Fruit fly (Drosophila melanogaster) whole organism, embryonic: ENCODE results near the gene CG4629.

Experiments
- CG10959 ChIP-seq: fragments of 200-800 bp; sonication (Bioruptor generic); IDR thresholded peaks from 2 replicates; pipeline ENCODE4 v1.3.6; 2022; ENCODE audit warnings: missing biosample characterization, missing genetic modification characterization
- CG12769 ChIP-seq: fragments of 200-800 bp; sonication (Bioruptor generic); optimal IDR thresholded peaks from 2 replicates; lab custom pipeline; 2019; ENCODE audit warnings: missing biosample characterization, mild to moderate bottlenecking, missing genetic modification characterization, moderate library complexity
- CG14441 ChIP-seq: fragments of 200-800 bp; sonication (Bioruptor generic); IDR thresholded peaks from 2 replicates; pipeline ENCODE4 v1.3.6; 2022; ENCODE audit warnings: missing biosample characterization, missing genetic modification characterization
- CG16815 ChIP-seq: fragments of 200-800 bp; sonication (Bioruptor generic); optimal IDR thresholded peaks from 3 replicates; lab custom pipeline; 2017; ENCODE audit warnings: missing biosample characterization, mild to moderate bottlenecking, missing genetic modification characterization
- CG17912 ChIP-seq: fragments of 200-800 bp; sonication (Bioruptor generic); optimal IDR thresholded peaks from 2 replicates; lab custom pipeline; 2018; ENCODE audit warnings: missing biosample characterization, mild to moderate bottlenecking, missing genetic modification characterization
- CG1792 ChIP-seq: fragments of 200-800 bp; sonication (Bioruptor generic); optimal IDR thresholded peaks from 2 replicates; lab custom pipeline; 2016; ENCODE audit warnings: missing biosample characterization, missing genetic modification characterization
- CG18764 ChIP-seq: fragments of 200-800 bp; sonication (Bioruptor generic); optimal IDR thresholded peaks from 3 replicates; lab custom pipeline; 2016; ENCODE audit warnings: missing biosample characterization, missing genetic modification characterization
- CG2116 ChIP-seq: fragments of 200-800 bp; sonication (Bioruptor generic); optimal IDR thresholded peaks from 3 replicates; lab custom pipeline; 2018; ENCODE audit warnings: missing biosample characterization, mild to moderate bottlenecking, missing genetic modification characterization
- CG2678 ChIP-seq: fragments of 200-800 bp; sonication (Bioruptor generic); optimal IDR thresholded peaks from 3 replicates; lab custom pipeline; 2019; ENCODE audit warnings: missing biosample characterization, mild to moderate bottlenecking, missing genetic modification characterization, moderate library complexity
- CG3065 ChIP-seq: fragments of 200-800 bp; sonication (Bioruptor generic); optimal IDR thresholded peaks from 2 replicates; lab custom pipeline; 2016; ENCODE audit warnings: missing biosample characterization, missing genetic modification characterization
- CG31224 ChIP-seq: fragments of 200-800 bp; sonication (Bioruptor generic); IDR thresholded peaks from 2 replicates; pipeline ENCODE4 v1.3.6; 2022; ENCODE audit warnings: missing biosample characterization, missing genetic modification characterization
- CG3407 ChIP-seq: fragments of 200-800 bp; sonication (Bioruptor generic); optimal IDR thresholded peaks from 2 replicates; lab custom pipeline; 2018; ENCODE audit warnings: missing biosample characterization, mild to moderate bottlenecking, missing genetic modification characterization
- CG3995 ChIP-seq: fragments of 200-800 bp; sonication (Bioruptor generic); optimal IDR thresholded peaks from 3 replicates; lab custom pipeline; 2016; ENCODE audit warnings: missing biosample characterization, missing genetic modification characterization
- CG4707 ChIP-seq: fragments of 200-800 bp; sonication (Bioruptor generic); optimal IDR thresholded peaks from 2 replicates; lab custom pipeline; 2018; ENCODE audit warnings: missing biosample characterization, mild to moderate bottlenecking, missing genetic modification characterization, moderate library complexity
- CG6175 ChIP-seq: fragments of 200-800 bp; sonication (Bioruptor generic); IDR thresholded peaks from 3 replicates; pipeline ENCODE4 v1.3.6; 2022; ENCODE audit warnings: missing biosample characterization, missing genetic modification characterization
- CG7556 ChIP-seq: fragments of 200-800 bp; sonication (Bioruptor generic); optimal IDR thresholded peaks from 2 replicates; lab custom pipeline; 2017; ENCODE audit warnings: missing biosample characterization, mild to moderate bottlenecking, missing genetic modification characterization
- CG7745 ChIP-seq: fragments of 200-800 bp; sonication (Bioruptor generic); optimal IDR thresholded peaks from 2 replicates; lab custom pipeline; 2018; ENCODE audit warnings: missing biosample characterization, mild to moderate bottlenecking, missing genetic modification characterization, moderate library complexity
- CG7987 ChIP-seq: fragments of 200-800 bp; sonication (Bioruptor generic); optimal IDR thresholded peaks from 2 replicates; lab custom pipeline; 2018; ENCODE audit warnings: missing biosample characterization, mild to moderate bottlenecking, missing genetic modification characterization, moderate library complexity
- CG9876 ChIP-seq: fragments of 200-800 bp; sonication (Bioruptor generic); optimal IDR thresholded peaks from 2 replicates; lab custom pipeline; 2016; ENCODE audit warnings: missing biosample characterization, missing genetic modification characterization
- Elba2 ChIP-seq: fragments of 200-800 bp; sonication (Bioruptor generic); optimal IDR thresholded peaks from 3 replicates; lab custom pipeline; 2016; ENCODE audit warnings: missing biosample characterization, missing genetic modification characterization
- H15 ChIP-seq: fragments of 200-800 bp; sonication (Bioruptor generic); IDR thresholded peaks from 3 replicates; pipeline ENCODE4 v1.3.6; 2022; ENCODE audit warnings: missing biosample characterization, missing genetic modification characterization
- HLH54F ChIP-seq: fragments of 200-800 bp; sonication (Bioruptor generic); optimal IDR thresholded peaks from 3 replicates; lab custom pipeline; 2016; ENCODE audit warnings: missing biosample characterization, missing genetic modification characterization
- Hr78 ChIP-seq, 2 experiments: fragments of 200-800 bp in 1 of 2; fragments of >200 bp in 1 of 2; sonication (Bioruptor generic) in 1 of 2; optimal IDR thresholded peaks; 2 replicates each; lab custom pipeline; 2017 to 2019; ENCODE audit warnings: missing biosample characterization in 2 of 2, missing genetic modification characterization in 2 of 2, mild to moderate bottlenecking in 1 of 2, moderate library complexity in 1 of 2
- Lhr ChIP-seq: fragments of 200-800 bp; sonication (Bioruptor generic); optimal IDR thresholded peaks from 3 replicates; lab custom pipeline; 2017; ENCODE audit warnings: mild to moderate bottlenecking, missing biosample characterization, missing genetic modification reagents, missing genetic modification characterization
- Max ChIP-seq: fragments of 200-800 bp; sonication (Bioruptor generic); optimal IDR thresholded peaks from 2 replicates; lab custom pipeline; 2016; ENCODE audit warnings: missing biosample characterization, mild to moderate bottlenecking, missing genetic modification characterization
- Neu2 ChIP-seq: fragments of 200-800 bp; sonication (Bioruptor generic); optimal IDR thresholded peaks from 3 replicates; lab custom pipeline; 2016; ENCODE audit warnings: missing biosample characterization, missing genetic modification characterization, borderline replicate concordance
- Oli ChIP-seq: fragments of 200-800 bp; sonication (Bioruptor generic); optimal IDR thresholded peaks from 2 replicates; lab custom pipeline; 2018; ENCODE audit warnings: missing biosample characterization, mild to moderate bottlenecking, missing genetic modification characterization, moderate library complexity
- Optix ChIP-seq: fragments of 200-800 bp; sonication (Bioruptor generic); IDR thresholded peaks from 3 replicates; pipeline ENCODE4 v1.3.6; 2022; ENCODE audit warnings: missing biosample characterization, missing genetic modification characterization
- Spps ChIP-seq: fragments of 200-800 bp; sonication (Bioruptor generic); optimal IDR thresholded peaks from 2 replicates; lab custom pipeline; 2018; ENCODE audit warnings: missing biosample characterization, mild to moderate bottlenecking, missing genetic modification characterization
- cg ChIP-seq: fragments of 200-800 bp; sonication (Bioruptor generic); optimal IDR thresholded peaks from 3 replicates; lab custom pipeline; 2019; ENCODE audit warnings: missing biosample characterization, mild to moderate bottlenecking, missing genetic modification characterization, moderate library complexity
- corto ChIP-seq: fragments of 200-800 bp; sonication (Bioruptor generic); optimal IDR thresholded peaks from 2 replicates; lab custom pipeline; 2016; ENCODE audit warnings: missing biosample characterization, mild to moderate bottlenecking, missing genetic modification characterization, moderate library complexity
- ems ChIP-seq: fragments of 200-800 bp; sonication (Bioruptor generic); optimal IDR thresholded peaks from 3 replicates; lab custom pipeline; 2016; ENCODE audit warnings: missing biosample characterization, missing genetic modification characterization
- en ChIP-seq: fragments of 200-800 bp; sonication (Bioruptor generic); optimal IDR thresholded peaks from 2 replicates; lab custom pipeline; 2016; ENCODE audit warnings: missing biosample characterization, missing genetic modification characterization
- eve ChIP-seq, 2 experiments: fragments of >200 bp; optimal IDR thresholded peaks; 2 replicates each; lab custom pipeline; 2017; ENCODE audit warnings: missing biosample characterization in 2 of 2, missing genetic modification characterization in 2 of 2
- fd102C ChIP-seq: fragments of 200-800 bp; sonication (Bioruptor generic); optimal IDR thresholded peaks from 2 replicates; lab custom pipeline; 2018; ENCODE audit warnings: missing biosample characterization, mild to moderate bottlenecking, missing genetic modification characterization, moderate library complexity
- fru ChIP-seq: fragments of >200 bp; optimal IDR thresholded peaks from 2 replicates; lab custom pipeline; 2017
- gcm ChIP-seq: fragments of 200-800 bp; sonication (Bioruptor generic); optimal IDR thresholded peaks from 2 replicates; lab custom pipeline; 2019; ENCODE audit warnings: missing biosample characterization, mild to moderate bottlenecking, missing genetic modification characterization, moderate library complexity
- grn ChIP-seq: fragments of 200-800 bp; sonication (Bioruptor generic); optimal IDR thresholded peaks from 3 replicates; lab custom pipeline; 2017; ENCODE audit warnings: missing biosample characterization, missing genetic modification characterization
- hth ChIP-seq: fragments of >200 bp; optimal IDR thresholded peaks from 2 replicates; lab custom pipeline; 2017; ENCODE audit warnings: inconsistent platforms
- kay ChIP-seq: fragments of 200-800 bp; sonication (Bioruptor generic); optimal IDR thresholded peaks from 2 replicates; lab custom pipeline; 2016; ENCODE audit warnings: missing biosample characterization, missing genetic modification characterization
- knrl ChIP-seq: fragments of 200-800 bp; sonication (Bioruptor generic); IDR thresholded peaks from 3 replicates; pipeline ENCODE4 v1.3.6; 2022; ENCODE audit warnings: missing biosample characterization, missing genetic modification characterization; ENCODE audit not compliant: partially characterized antibody
- maf-S ChIP-seq: fragments of 200-800 bp; sonication (Bioruptor generic); optimal IDR thresholded peaks from 2 replicates; lab custom pipeline; 2016; ENCODE audit warnings: missing biosample characterization, missing genetic modification characterization
- mld ChIP-seq: fragments of 200-800 bp; sonication (Bioruptor generic); IDR thresholded peaks from 3 replicates; pipeline ENCODE4 v1.3.6; 2022; ENCODE audit warnings: missing biosample characterization, missing genetic modification characterization; ENCODE audit not compliant: partially characterized antibody
- oc ChIP-seq: fragments of 200-800 bp; sonication (Bioruptor generic); optimal IDR thresholded peaks from 2 replicates; lab custom pipeline; 2018; ENCODE audit warnings: missing biosample characterization, mild to moderate bottlenecking, missing genetic modification characterization, moderate library complexity
- pum ChIP-seq: fragments of 200-800 bp; sonication (Bioruptor generic); optimal IDR thresholded peaks from 2 replicates; lab custom pipeline; 2016; ENCODE audit warnings: missing biosample characterization, missing genetic modification characterization
- so ChIP-seq: fragments of 200-800 bp; sonication (Bioruptor generic); IDR thresholded peaks from 3 replicates; pipeline ENCODE4 v1.3.6; 2022; ENCODE audit warnings: missing biosample characterization, missing genetic modification characterization
- stc ChIP-seq: fragments of 200-800 bp; sonication (Bioruptor generic); IDR thresholded peaks from 2 replicates; pipeline ENCODE4 v1.3.6; 2022; ENCODE audit warnings: missing biosample characterization, missing genetic modification characterization
- tna ChIP-seq: fragments of 200-800 bp; sonication (Bioruptor generic); IDR thresholded peaks from 2 replicates; pipeline ENCODE4 v1.3.6; 2022; ENCODE audit warnings: missing biosample characterization, missing genetic modification characterization; ENCODE audit not compliant: partially characterized antibody
- toy ChIP-seq: fragments of 200-800 bp; sonication (Bioruptor generic); IDR thresholded peaks from 2 replicates; pipeline ENCODE4 v1.3.6; 2022; ENCODE audit warnings: missing biosample characterization, missing genetic modification characterization
- zen2 ChIP-seq: fragments of 200-800 bp; sonication (Bioruptor generic); IDR thresholded peaks from 3 replicates; pipeline ENCODE4 v1.3.6; 2022; ENCODE audit warnings: missing biosample characterization, missing genetic modification characterization; ENCODE audit not compliant: partially characterized antibody

The CG4629 gene

DNA sequence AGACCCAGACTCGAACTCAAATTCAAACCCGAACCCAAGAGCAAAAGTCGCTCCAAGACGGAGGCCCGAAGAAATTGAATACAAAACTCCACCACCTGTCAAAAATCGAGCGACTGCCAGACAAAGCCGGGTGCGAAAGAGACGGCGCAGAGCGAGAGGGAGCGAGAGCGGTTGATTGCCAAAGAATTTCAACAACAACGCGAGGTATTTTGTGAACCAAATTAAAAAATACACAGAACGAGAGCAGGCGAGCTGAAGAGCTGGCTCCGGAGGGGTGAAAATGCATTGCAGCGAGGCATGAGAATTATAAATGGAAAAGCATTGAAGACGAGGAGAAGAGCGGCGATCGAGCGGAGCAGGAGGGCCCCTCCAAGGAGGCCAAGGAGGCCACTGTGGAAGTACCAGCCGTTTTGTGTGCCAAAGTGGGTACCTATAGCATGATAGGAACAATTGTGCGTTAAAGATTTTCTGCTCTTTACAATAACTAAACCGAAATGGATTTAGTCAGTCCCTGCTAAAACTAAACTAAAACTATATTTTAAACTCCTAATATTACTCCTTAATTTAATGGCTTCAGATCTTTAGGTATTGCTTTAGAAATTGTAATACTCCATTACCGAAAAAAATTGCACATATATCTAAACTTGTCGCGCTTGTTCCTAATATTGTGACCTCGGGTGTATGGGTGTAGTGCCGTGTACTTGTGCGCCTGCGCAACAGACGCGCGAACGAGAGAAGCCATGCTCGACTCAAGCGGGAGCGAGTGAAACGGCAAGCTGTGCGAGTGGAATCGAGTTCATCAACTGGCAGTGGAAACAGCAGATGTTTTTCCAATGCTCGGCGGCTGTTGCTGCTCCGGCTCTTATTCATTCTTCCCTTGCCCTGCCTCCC, 39.6 kb downstream of the CG4629 start (continued):
- no peak for TF ChIP-seq CG3065
- peak; percentile 69 for TF ChIP-seq CG7556 (GFP tag; lab: Kevin White, UChicago)
- no peak for TF ChIP-seq fru (lab: Kevin White, UChicago)
- no peak for TF ChIP-seq toy (GFP tag; lab: Robert Waterston, UW)
- TF ChIP-seq en (GFP tag; lab: Kevin White, UChicago) = no peak
- TF ChIP-seq pum = no peak
- TF ChIP-seq CG3407 (GFP tag; lab: Kevin White, UChicago) = peak; percentile 18
- TF ChIP-seq kay (GFP tag; lab: Kevin White, UChicago) = no peak
- TF ChIP-seq stc (GFP tag; lab: Robert Waterston, UW) = no peak
- TF ChIP-seq CG17912 = no peak
- no peak for TF ChIP-seq Optix (GFP tag; lab: Robert Waterston, UW)
- no peak for TF ChIP-seq CG1792
- TF ChIP-seq grn (GFP tag; lab: Kevin White, UChicago) = no peak
- TF ChIP-seq oc = no peak
- TF ChIP-seq so (GFP tag; lab: Robert Waterston, UW) = no peak
- no peak for TF ChIP-seq CG12769 (tag; lab: Kevin White, UChicago)
- TF ChIP-seq CG7745 (tag; lab: Kevin White, UChicago) = no peak
- no peak for TF ChIP-seq zen2 (GFP tag; lab: Robert Waterston, UW)
- TF ChIP-seq CG31224 (GFP tag; lab: Robert Waterston, UW) = no peak
- TF ChIP-seq CG2116 (GFP tag; lab: Kevin White, UChicago) = peak; percentile 9
- no peak for TF ChIP-seq CG7987 (GFP tag; lab: Kevin White, UChicago)
- TF ChIP-seq mld (GFP tag; lab: Robert Waterston, UW) = no peak
- no peak for TF ChIP-seq CG3995 (GFP tag; lab: Kevin White, UChicago)
- TF ChIP-seq CG4707 = peak; percentile 64
- no peak for TF ChIP-seq Elba2 (GFP tag; lab: Kevin White, UChicago)
- TF ChIP-seq Lhr (GFP tag; lab: Kevin White, UChicago) = no peak
- TF ChIP-seq CG16815 (GFP tag; lab: Kevin White, UChicago) = peak; percentile 78
- TF ChIP-seq Hr78 (GFP tag; optimal IDR thresholded peaks at IDR 0.05; lab: Kevin White, UChicago) = no peak
- peak; percentile 30 for TF ChIP-seq Max (GFP tag; lab: Kevin White, UChicago)
- peak; percentile 35 for TF ChIP-seq gcm (GFP tag; lab: Kevin White, UChicago)
- TF ChIP-seq CG18764 (GFP tag; lab: Kevin White, UChicago) = no peak
- TF ChIP-seq cg (GFP tag; lab: Kevin White, UChicago) = no peak
- peak; percentile 52 for TF ChIP-seq CG2678 (tag; lab: Kevin White, UChicago)
- TF ChIP-seq knrl (GFP tag; lab: Robert Waterston, UW) = no peak
- peak; percentile 64 for TF ChIP-seq Oli
- TF ChIP-seq maf-S (GFP tag; lab: Kevin White, UChicago) = no peak
- no peak for TF ChIP-seq CG9876 (GFP tag; lab: Kevin White, UChicago)
- no peak for TF ChIP-seq hth
- TF ChIP-seq fd102C = peak; percentile 39
- peak; percentile 80 for TF ChIP-seq corto (GFP tag; lab: Kevin White, UChicago)
- no peak for TF ChIP-seq ems
- no peak for TF ChIP-seq eve (GFP tag; optimal IDR thresholded peaks at IDR 0.05; lab: Kevin White, UChicago)
- no peak for TF ChIP-seq tna
- no peak for TF ChIP-seq Spps (tag; lab: Kevin White, UChicago)
- TF ChIP-seq HLH54F (GFP tag; lab: Kevin White, UChicago) = no peak
- TF ChIP-seq H15 (GFP tag; lab: Robert Waterston, UW) = no peak
- no peak for TF ChIP-seq CG6175 (GFP tag; lab: Robert Waterston, UW)
- no peak for TF ChIP-seq Neu2 (GFP tag; lab: Kevin White, UChicago)
- TF ChIP-seq CG14441 (GFP tag; lab: Robert Waterston, UW) = no peak
- TF ChIP-seq CG10959 = no peak
